Worm (Caenorhabditis elegans) whole organism, late embryonic: ENCODE data around the gene igeg-2.

ENCODE experiments used
- F13H6.1 ChIP-seq: sonication (generic microtip); optimal IDR thresholded peaks from 2 replicates; lab custom pipeline; 2016; ENCODE audit warnings: missing genetic modification characterization, missing compliant biosample characterization
- K02D7.2 ChIP-seq: sonication (generic microtip); optimal IDR thresholded peaks from 2 replicates; lab custom pipeline; 2017; ENCODE audit warnings: mild to moderate bottlenecking, missing genetic modification characterization, missing compliant biosample characterization
- K09A11.1 ChIP-seq: sonication (generic microtip); optimal IDR thresholded peaks from 2 replicates; lab custom pipeline; 2017; ENCODE audit warnings: antibody characterized with exemption, mild to moderate bottlenecking, missing genetic modification characterization, missing compliant biosample characterization; ENCODE audit not compliant: insufficient read depth
- T23F11.4 ChIP-seq: fragments of 200-800 bp; sonication (Bioruptor generic); optimal IDR thresholded peaks from 2 replicates; lab custom pipeline; 2018; ENCODE audit warnings: mild to moderate bottlenecking, missing genetic modification characterization, missing compliant biosample characterization
- Y22D7AL.16 ChIP-seq: sonication (generic microtip); optimal IDR thresholded peaks from 2 replicates; lab custom pipeline; 2016; ENCODE audit warnings: missing genetic modification characterization, missing compliant biosample characterization
- ama-1 ChIP-seq: fragments of 150-350 bp; optimal IDR thresholded peaks from 2 replicates; lab custom pipeline; 2014
- ceh-18 ChIP-seq: sonication (generic microtip); optimal IDR thresholded peaks from 2 replicates; lab custom pipeline; 2016; ENCODE audit warnings: missing genetic modification characterization, missing compliant biosample characterization
- ceh-19 ChIP-seq: fragments of 200-800 bp; sonication (Bioruptor generic); optimal IDR thresholded peaks from 2 replicates; lab custom pipeline; 2018; ENCODE audit warnings: mild to moderate bottlenecking, missing genetic modification characterization, missing compliant biosample characterization
- ceh-22 ChIP-seq: sonication (generic microtip); optimal IDR thresholded peaks from 2 replicates; lab custom pipeline; 2017; ENCODE audit warnings: missing biosample characterization, missing genetic modification characterization
- ceh-24 ChIP-seq: sonication (generic microtip); optimal IDR thresholded peaks from 2 replicates; lab custom pipeline; 2016; ENCODE audit warnings: mild to moderate bottlenecking, missing genetic modification characterization, missing compliant biosample characterization
- ceh-34 ChIP-seq: sonication (generic microtip); optimal IDR thresholded peaks from 2 replicates; lab custom pipeline; 2016; ENCODE audit warnings: mild to moderate bottlenecking, missing genetic modification characterization, missing compliant biosample characterization
- ceh-45 ChIP-seq: fragments of 200-800 bp; sonication (Bioruptor generic); IDR thresholded peaks from 2 replicates; pipeline ENCODE4 v1.3.6; 2022; ENCODE audit warnings: missing genetic modification reagents, missing genetic modification characterization, missing compliant biosample characterization
- ceh-48 ChIP-seq: sonication (generic microtip); optimal IDR thresholded peaks from 2 replicates; lab custom pipeline; 2016; ENCODE audit warnings: missing genetic modification characterization, inconsistent platforms, missing compliant biosample characterization
- ceh-6 ChIP-seq: fragments of 200-800 bp; sonication (Bioruptor generic); optimal IDR thresholded peaks from 2 replicates; lab custom pipeline; 2018; ENCODE audit warnings: mild to moderate bottlenecking, missing genetic modification characterization, missing compliant biosample characterization
- ceh-9 ChIP-seq: sonication (generic microtip); optimal IDR thresholded peaks from 2 replicates; lab custom pipeline; 2016; ENCODE audit warnings: mild to moderate bottlenecking, missing genetic modification characterization, inconsistent platforms, missing compliant biosample characterization
- che-1 ChIP-seq: sonication (generic microtip); optimal IDR thresholded peaks from 2 replicates; lab custom pipeline; 2016; ENCODE audit warnings: mild to moderate bottlenecking, missing genetic modification characterization, missing compliant biosample characterization
- dmd-4 ChIP-seq: sonication (generic microtip); optimal IDR thresholded peaks from 2 replicates; lab custom pipeline; 2016; ENCODE audit warnings: borderline replicate concordance, missing genetic modification characterization, missing compliant biosample characterization
- dve-1 ChIP-seq: sonication (generic microtip); optimal IDR thresholded peaks from 2 replicates; lab custom pipeline; 2017; ENCODE audit warnings: antibody characterized with exemption, mild to moderate bottlenecking, missing genetic modification characterization, missing compliant biosample characterization
- elt-4 ChIP-seq: sonication (generic microtip); optimal IDR thresholded peaks from 2 replicates; lab custom pipeline; 2016; ENCODE audit warnings: missing genetic modification characterization, missing compliant biosample characterization
- ets-4 ChIP-seq: sonication (generic microtip); optimal IDR thresholded peaks from 2 replicates; lab custom pipeline; 2016; ENCODE audit warnings: missing genetic modification characterization, missing compliant biosample characterization
- gmeb-2 ChIP-seq: sonication (generic microtip); optimal IDR thresholded peaks from 2 replicates; lab custom pipeline; 2016; ENCODE audit warnings: missing genetic modification characterization, inconsistent platforms, missing compliant biosample characterization
- hlh-13 ChIP-seq: fragments of 200-800 bp; sonication (Bioruptor generic); optimal IDR thresholded peaks from 2 replicates; lab custom pipeline; 2018; ENCODE audit warnings: mild to moderate bottlenecking, missing genetic modification characterization, missing compliant biosample characterization
- hlh-15 ChIP-seq: sonication (generic microtip); optimal IDR thresholded peaks from 2 replicates; lab custom pipeline; 2016; ENCODE audit warnings: missing genetic modification characterization, missing compliant biosample characterization
- hlh-6 ChIP-seq: sonication (generic microtip); optimal IDR thresholded peaks from 2 replicates; lab custom pipeline; 2016; ENCODE audit warnings: missing genotype, missing genetic modification characterization, missing compliant biosample characterization
- hlh-8 ChIP-seq: sonication (generic microtip); optimal IDR thresholded peaks from 2 replicates; lab custom pipeline; 2016; ENCODE audit warnings: missing genotype, missing genetic modification characterization, missing compliant biosample characterization
- lim-6 ChIP-seq: sonication (generic microtip); optimal IDR thresholded peaks from 2 replicates; lab custom pipeline; 2016; ENCODE audit warnings: missing genetic modification characterization, missing compliant biosample characterization
- lin-11 ChIP-seq: fragments of 200-800 bp; sonication (Bioruptor generic); optimal IDR thresholded peaks from 2 replicates; lab custom pipeline; 2018; ENCODE audit warnings: mild to moderate bottlenecking, missing genetic modification characterization, missing compliant biosample characterization
- mec-3 ChIP-seq: sonication (generic microtip); optimal IDR thresholded peaks from 2 replicates; lab custom pipeline; 2016; ENCODE audit warnings: borderline replicate concordance, missing genetic modification characterization, missing compliant biosample characterization
- nhr-232 ChIP-seq: sonication (generic microtip); optimal IDR thresholded peaks from 2 replicates; lab custom pipeline; 2016; ENCODE audit warnings: missing genetic modification characterization, missing compliant biosample characterization
- odd-2 ChIP-seq: sonication (generic microtip); optimal IDR thresholded peaks from 2 replicates; lab custom pipeline; 2017; ENCODE audit warnings: antibody characterized with exemption, mild to moderate bottlenecking, missing genetic modification characterization, missing compliant biosample characterization
- pag-3 ChIP-seq: sonication (generic microtip); optimal IDR thresholded peaks from 2 replicates; lab custom pipeline; 2016; ENCODE audit warnings: missing compliant biosample characterization, missing genetic modification characterization, borderline replicate concordance
- pax-1 ChIP-seq: fragments of 150-350 bp; optimal IDR thresholded peaks from 2 replicates; lab custom pipeline; 2014; ENCODE audit warnings: missing biosample characterization, missing genetic modification characterization
- pha-2 ChIP-seq: sonication (generic microtip); optimal IDR thresholded peaks from 2 replicates; lab custom pipeline; 2017; ENCODE audit warnings: mild to moderate bottlenecking, missing genetic modification characterization, missing compliant biosample characterization
- pqm-1 ChIP-seq: sonication (generic microtip); optimal IDR thresholded peaks from 2 replicates; lab custom pipeline; 2016; ENCODE audit warnings: missing genetic modification characterization, missing compliant biosample characterization
- pros-1 ChIP-seq: fragments of 150-350 bp; optimal IDR thresholded peaks from 2 replicates; lab custom pipeline; 2014; ENCODE audit warnings: missing biosample characterization, missing genetic modification reagents, missing genetic modification characterization
- ref-2 ChIP-seq: sonication (generic microtip); optimal IDR thresholded peaks from 2 replicates; lab custom pipeline; 2016; ENCODE audit warnings: missing genetic modification characterization, missing compliant biosample characterization
- rnt-1 ChIP-seq: sonication (generic microtip); optimal IDR thresholded peaks from 2 replicates; lab custom pipeline; 2016; ENCODE audit warnings: missing genetic modification characterization, missing compliant biosample characterization
- sdc-2 ChIP-seq: sonication (generic microtip); optimal IDR thresholded peaks from 2 replicates; lab custom pipeline; 2016; ENCODE audit warnings: missing genotype, missing genetic modification characterization, missing compliant biosample characterization
- sox-4 ChIP-seq: sonication (generic microtip); optimal IDR thresholded peaks from 2 replicates; lab custom pipeline; 2017; ENCODE audit warnings: mild to moderate bottlenecking, missing genetic modification characterization, inconsistent platforms, missing compliant biosample characterization
- syd-9 ChIP-seq: sonication (generic microtip); optimal IDR thresholded peaks from 2 replicates; lab custom pipeline; 2016; ENCODE audit warnings: mild to moderate bottlenecking, missing genetic modification characterization, moderate library complexity, missing compliant biosample characterization
- tbx-2 ChIP-seq: sonication (generic microtip); optimal IDR thresholded peaks from 2 replicates; lab custom pipeline; 2016; ENCODE audit warnings: missing genetic modification characterization, missing compliant biosample characterization
- tbx-7 ChIP-seq: sonication (generic microtip); optimal IDR thresholded peaks from 2 replicates; lab custom pipeline; 2016; ENCODE audit warnings: missing genotype, missing genetic modification characterization, missing compliant biosample characterization
- unc-3 ChIP-seq, 2 experiments: fragments of 200-800 bp in 1 of 2; sonication (Bioruptor generic) in 1 of 2; sonication (generic microtip) in 1 of 2; conservative IDR thresholded peaks in 1 of 2; optimal IDR thresholded peaks in 1 of 2; 2 replicates each; pipeline versions ENCODE4 v1.3.6 to Lab custom; 2016 to 2022; ENCODE audit warnings: missing compliant biosample characterization in 2 of 2, missing genetic modification characterization in 2 of 2, missing genetic modification reagents in 1 of 2
- unc-42 ChIP-seq: sonication (generic microtip); optimal IDR thresholded peaks from 2 replicates; lab custom pipeline; 2016; ENCODE audit warnings: missing genotype, missing genetic modification characterization, missing compliant biosample characterization
- unc-55 ChIP-seq: sonication (generic microtip); optimal IDR thresholded peaks from 2 replicates; lab custom pipeline; 2017; ENCODE audit warnings: missing biosample characterization, missing genetic modification reagents, missing genetic modification characterization
- unc-86 ChIP-seq: sonication (generic microtip); optimal IDR thresholded peaks from 2 replicates; lab custom pipeline; 2016; ENCODE audit warnings: missing genetic modification characterization, missing compliant biosample characterization
- zip-5 ChIP-seq: sonication (generic microtip); optimal IDR thresholded peaks from 2 replicates; lab custom pipeline; 2016; ENCODE audit warnings: missing genetic modification characterization, missing compliant biosample characterization
- ztf-16 ChIP-seq: sonication (generic microtip); optimal IDR thresholded peaks from 2 replicates; lab custom pipeline; 2017; ENCODE audit warnings: missing genetic modification characterization, missing compliant biosample characterization

The igeg-2 gene

ce11 chrX:11467320-11467732 is 20.9 kb upstream of the igeg-2 start (continued):
- TF ChIP-seq pqm-1 (tag; lab: Kevin White, UChicago) (no peak), syd-9 (tag; lab: Kevin White, UChicago) (peak; percentile 43), unc-3 (GFP tag; conservative IDR thresholded peaks at IDR 0.05; lab: Robert Waterston, UW) (no peak), unc-3 (tag; optimal IDR thresholded peaks at IDR 0.05; lab: Kevin White, UChicago) (no peak), ceh-48 (tag; lab: Kevin White, UChicago) (no peak), ref-2 (tag; lab: Kevin White, UChicago) (peak; percentile 47), K09A11.1 (tag; lab: Kevin White, UChicago) (no peak), rnt-1 (tag; lab: Kevin White, UChicago) (peak; percentile 11), dmd-4 (peak; percentile 75), ceh-24 (tag; lab: Kevin White, UChicago) (no peak), ceh-22 (no peak), K02D7.2 (tag; lab: Kevin White, UChicago) (no peak), nhr-232 (no peak), lim-6 (tag; lab: Kevin White, UChicago) (no peak), unc-55 (GFP tag; lab: Kevin White, UChicago) (peak; percentile 31), pag-3 (tag; lab: Kevin White, UChicago) (no peak), elt-4 (tag; lab: Kevin White, UChicago) (no peak), hlh-6 (no peak), unc-42 (tag; lab: Kevin White, UChicago) (peak; percentile 85), hlh-8 (peak; percentile 41), odd-2 (tag; lab: Kevin White, UChicago) (no peak), hlh-15 (tag; lab: Kevin White, UChicago) (no peak), sdc-2 (tag; lab: Kevin White, UChicago) (peak; percentile 70), unc-86 (no peak), ceh-19 (peak; percentile 58), che-1 (tag; lab: Kevin White, UChicago) (no peak), pros-1 (tag; lab: Kevin White, UChicago) (peak; percentile 79), ceh-6 (GFP tag; lab: Kevin White, UChicago) (no peak), T23F11.4 (GFP tag; lab: Kevin White, UChicago) (no peak), zip-5 (tag; lab: Kevin White, UChicago) (no peak)
- TF ChIP-seq, all 69 proteins: peak for 26

ce11 chrX:11466444-11467319 is 20.2 kb upstream of the igeg-2 start:
- no peak for TF ChIP-seq dve-1
- no peak for TF ChIP-seq mec-3 (tag; lab: Kevin White, UChicago)
- no peak for TF ChIP-seq tbx-7 (tag; lab: Kevin White, UChicago)
- no peak for TF ChIP-seq ceh-45
- no peak for TF ChIP-seq lin-11 (tag; lab: Kevin White, UChicago)
- TF ChIP-seq, all 69 proteins: peak for 0

DNA sequence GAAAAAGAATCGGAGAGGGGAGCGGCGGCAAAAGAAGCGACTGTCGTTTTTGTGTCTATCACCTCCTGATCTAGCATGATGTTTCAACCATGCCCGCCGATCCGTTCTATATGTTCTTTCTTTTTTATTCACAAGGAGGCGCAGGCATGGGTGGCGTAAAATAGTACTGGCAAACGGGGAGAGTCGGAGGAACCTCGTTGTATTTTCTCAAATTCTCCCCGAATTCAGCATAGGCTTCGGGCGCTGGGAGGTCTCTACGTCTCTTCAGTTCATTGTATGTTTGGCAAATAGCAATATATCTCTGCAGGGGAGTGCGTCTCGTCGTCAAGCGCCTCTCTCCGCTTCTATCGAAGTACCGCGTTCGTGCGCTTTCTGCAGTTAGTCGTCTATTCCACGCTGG is 18.8 kb upstream of the igeg-2 start, which contains the start of gene lin-14:
TSS of gene lin-14 (plus strand) at position 346 of the 400 bp plus-strand sequence.
- TF ChIP-seq Y22D7AL.16: no peak
- no peak for TF ChIP-seq ama-1 (lab: Kevin White, UChicago)
- peak; percentile 85 for TF ChIP-seq ceh-18
- no peak for TF ChIP-seq hlh-13 (GFP tag; lab: Kevin White, UChicago)
- TF ChIP-seq zip-5 (tag; lab: Kevin White, UChicago): no peak
- TF ChIP-seq K02D7.2 (tag; lab: Kevin White, UChicago): no peak
- no peak for TF ChIP-seq K09A11.1 (tag; lab: Kevin White, UChicago)
- TF ChIP-seq ztf-16 (tag; lab: Kevin White, UChicago): no peak
- no peak for TF ChIP-seq tbx-2
- TF ChIP-seq F13H6.1 (tag; lab: Kevin White, UChicago): no peak
- TF ChIP-seq odd-2 (tag; lab: Kevin White, UChicago): no peak
- TF ChIP-seq ceh-9 (tag; lab: Kevin White, UChicago): no peak
- TF ChIP-seq pax-1: no peak
- TF ChIP-seq ets-4: peak; percentile 32
- TF ChIP-seq tbx-7 (tag; lab: Kevin White, UChicago): no peak
- TF ChIP-seq pha-2 (tag; lab: Kevin White, UChicago): no peak
- TF ChIP-seq ceh-34: peak; percentile 56
- TF ChIP-seq pros-1 (tag; lab: Kevin White, UChicago): peak; percentile 32
- no peak for TF ChIP-seq syd-9 (tag; lab: Kevin White, UChicago)
- no peak for TF ChIP-seq gmeb-2 (tag; lab: Kevin White, UChicago)
- no peak for TF ChIP-seq dmd-4
- TF ChIP-seq sox-4 (tag; lab: Kevin White, UChicago): no peak
